Fruit fly (Drosophila melanogaster): Measurements from ENCODE around the gene brk.

The brk gene

DNA sequence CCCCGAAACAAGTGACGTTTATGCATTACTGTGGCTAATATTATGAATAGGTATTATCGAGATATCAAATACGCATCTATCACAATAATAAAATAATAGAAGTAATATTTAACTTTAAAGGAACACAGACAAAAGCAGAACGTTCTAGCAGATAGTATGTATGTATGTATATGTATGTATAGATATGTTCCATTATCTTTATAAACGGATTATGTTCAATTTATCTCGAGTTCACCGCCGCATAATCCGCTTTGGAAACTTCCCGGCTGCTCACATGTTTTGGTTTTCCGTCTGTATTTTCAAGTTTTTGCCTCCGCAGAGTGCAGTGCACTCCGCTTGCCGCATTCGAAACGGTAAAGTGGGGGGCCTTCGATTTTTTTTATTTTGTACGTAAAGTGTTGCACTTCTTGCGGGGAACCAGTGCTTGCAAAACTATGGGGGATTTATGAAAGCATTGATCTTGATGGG is 27.8 kb downstream of the brk start (continued):
- TF ChIP-seq CG11723 (GFP tag; optimal IDR thresholded peaks at IDR 0.05) = no peak
- TF ChIP-seq CG17361 (GFP tag; IDR thresholded peaks at IDR 0.05) = no peak
- TF ChIP-seq sens-2 (GFP tag; IDR thresholded peaks at IDR 0.05) = peak; percentile 19
- peak in 1 of 2 experiments; percentile 7 for TF ChIP-seq tll (GFP tag; optimal IDR thresholded peaks at IDR 0.05)
- peak; percentile 12 for TF ChIP-seq Fer3 (tag; optimal IDR thresholded peaks at IDR 0.05)
- TF ChIP-seq fu2 (GFP tag; optimal IDR thresholded peaks at IDR 0.05) = no peak
- no peak for TF ChIP-seq CG13123 (GFP tag; optimal IDR thresholded peaks at IDR 0.05)
- TF ChIP-seq zen2 (GFP tag; IDR thresholded peaks at IDR 0.05; ENCODE audit: partially characterized antibody) = no peak
- peak in 1 of 2 experiments; percentile 57 for TF ChIP-seq Hr51 (GFP tag; optimal IDR thresholded peaks at IDR 0.05)
- TF ChIP-seq Six4 (GFP tag; optimal IDR thresholded peaks at IDR 0.05) = no peak
- TF ChIP-seq NfI (GFP tag; optimal IDR thresholded peaks at IDR 0.05) = no peak
- peak; percentile 38 for TF ChIP-seq CG17359 (tag; optimal IDR thresholded peaks at IDR 0.05)
- peak; percentile 56 for TF ChIP-seq lbe (GFP tag; optimal IDR thresholded peaks at IDR 0.05)
- no peak for TF ChIP-seq MESR4 (GFP tag; optimal IDR thresholded peaks at IDR 0.05)
- TF ChIP-seq Bteb2 (GFP tag; optimal IDR thresholded peaks at IDR 0.05) = no peak
- no peak for TF ChIP-seq Sin3A (optimal IDR thresholded peaks at IDR 0.05)
- TF ChIP-seq pb (GFP tag; optimal IDR thresholded peaks at IDR 0.05) = no peak
- TF ChIP-seq NC2β (GFP tag; optimal IDR thresholded peaks at IDR 0.05) = no peak
- no peak for TF ChIP-seq ro (GFP tag; IDR thresholded peaks at IDR 0.05)
- no peak for TF ChIP-seq Hey (tag; optimal IDR thresholded peaks at IDR 0.05)
- TF ChIP-seq CG33557 (GFP tag; optimal IDR thresholded peaks at IDR 0.05) = peak; percentile 17
- 0 out of 3 replicates have a peak, but pooled peaks have one; percentile 20 for TF ChIP-seq dysf (GFP tag; IDR thresholded peaks at IDR 0.05)
- TF ChIP-seq CG16863 (GFP tag; optimal IDR thresholded peaks at IDR 0.05) = no peak
- no peak for TF ChIP-seq Ravus (GFP tag; IDR thresholded peaks at IDR 0.05)
- TF ChIP-seq sqz (GFP tag; optimal IDR thresholded peaks at IDR 0.05) = no peak
- no peak for TF ChIP-seq gcm2 (GFP tag; optimal IDR thresholded peaks at IDR 0.05)
- no peak for TF ChIP-seq Hr39 (optimal IDR thresholded peaks at IDR 0.05)
- TF ChIP-seq lola (GFP tag; optimal IDR thresholded peaks at IDR 0.05) = peak in 1 of 3 experiments; percentile 58
- TF ChIP-seq CG8290 (GFP tag; optimal IDR thresholded peaks at IDR 0.05) = peak; percentile 27
- TF ChIP-seq CG8290 (tag; optimal IDR thresholded peaks at IDR 0.05) = no peak
- TF ChIP-seq Atf-2 (GFP tag; optimal IDR thresholded peaks at IDR 0.05) = no peak
- peak; percentile 24 for TF ChIP-seq CG6254 (GFP tag; optimal IDR thresholded peaks at IDR 0.05)
- TF ChIP-seq lilli (GFP tag; optimal IDR thresholded peaks at IDR 0.05) = no peak
- TF ChIP-seq gce (GFP tag; IDR thresholded peaks at IDR 0.05) = no peak
- TF ChIP-seq CG17612 (GFP tag; IDR thresholded peaks at IDR 0.05) = no peak
- peak; percentile 48; the same call in 1 of the 2 replicates for TF ChIP-seq ara (GFP tag; IDR thresholded peaks at IDR 0.05)
- TF ChIP-seq CG10979 (tag; optimal IDR thresholded peaks at IDR 0.05) = peak; percentile 75
- peak; percentile 10 for TF ChIP-seq CG18262 (tag; optimal IDR thresholded peaks at IDR 0.05)
- TF ChIP-seq CG8944 (GFP tag; optimal IDR thresholded peaks at IDR 0.05) = no peak
- TF ChIP-seq zf30C (GFP tag; optimal IDR thresholded peaks at IDR 0.05) = no peak
- no peak for TF ChIP-seq pros (GFP tag; optimal IDR thresholded peaks at IDR 0.05)
- no peak for TF ChIP-seq luna (GFP tag; optimal IDR thresholded peaks at IDR 0.05)
- no peak for TF ChIP-seq salm (tag; optimal IDR thresholded peaks at IDR 0.05)
- TF ChIP-seq slou (GFP tag; optimal IDR thresholded peaks at IDR 0.05) = no peak
- TF ChIP-seq grn (GFP tag; optimal IDR thresholded peaks at IDR 0.05) = no peak
- no peak for TF ChIP-seq CG13894 (tag; optimal IDR thresholded peaks at IDR 0.05)
- peak; percentile 49; the same call in 1 of the 3 replicates for TF ChIP-seq croc (GFP tag; conservative IDR thresholded peaks at IDR 0.05)
- no peak for TF ChIP-seq exex (tag; optimal IDR thresholded peaks at IDR 0.05)
- TF ChIP-seq CG15479 (GFP tag; optimal IDR thresholded peaks at IDR 0.05) = no peak
- TF ChIP-seq lmd (GFP tag; IDR thresholded peaks at IDR 0.05) = no peak
- TF ChIP-seq E2f1 (GFP tag; IDR thresholded peaks at IDR 0.05) = no peak
- TF ChIP-seq CG13424 (tag; optimal IDR thresholded peaks at IDR 0.05) = peak; percentile 56
